Worm (Caenorhabditis elegans) whole organism, early embryonic: ENCODE data around the gene gsto-1.

ENCODE experiments used
- B0310.2 ChIP-seq: sonication (generic microtip); optimal IDR thresholded peaks from 2 replicates; lab custom pipeline; 2016; ENCODE audit warnings: mild to moderate bottlenecking, missing genetic modification characterization, missing compliant biosample characterization
- F13C5.2 ChIP-seq: sonication (generic microtip); optimal IDR thresholded peaks from 2 replicates; lab custom pipeline; 2017; ENCODE audit warnings: mild to moderate bottlenecking, missing genetic modification characterization, inconsistent platforms, missing compliant biosample characterization
- aly-1 ChIP-seq: sonication (generic microtip); optimal IDR thresholded peaks from 2 replicates; lab custom pipeline; 2016; ENCODE audit warnings: missing genetic modification characterization, missing compliant biosample characterization
- ama-1 ChIP-seq: fragments of 150-350 bp; optimal IDR thresholded peaks from 2 replicates; lab custom pipeline; 2014
- ceh-13 ChIP-seq: fragments of 200-800 bp; sonication (Bioruptor generic); optimal IDR thresholded peaks from 2 replicates; lab custom pipeline; 2018; ENCODE audit warnings: mild to moderate bottlenecking, missing genetic modification characterization, missing compliant biosample characterization
- ceh-36 ChIP-seq: sonication (generic microtip); optimal IDR thresholded peaks from 2 replicates; lab custom pipeline; 2016; ENCODE audit warnings: missing genetic modification characterization, inconsistent platforms, missing compliant biosample characterization
- ets-7 ChIP-seq: sonication (generic microtip); optimal IDR thresholded peaks from 2 replicates; lab custom pipeline; 2016; ENCODE audit warnings: missing genotype, missing genetic modification characterization, missing compliant biosample characterization
- flt-1 ChIP-seq: fragments of 200-800 bp; sonication (Bioruptor generic); IDR thresholded peaks from 2 replicates; pipeline ENCODE4 v1.3.6; 2022; ENCODE audit warnings: missing genetic modification characterization, missing compliant biosample characterization
- hmbx-1 ChIP-seq: sonication (generic microtip); optimal IDR thresholded peaks from 2 replicates; lab custom pipeline; 2016; ENCODE audit warnings: mild to moderate bottlenecking, missing genetic modification characterization, missing compliant biosample characterization
- hmg-4 ChIP-seq: fragments of 200-800 bp; sonication (Bioruptor generic); optimal IDR thresholded peaks from 2 replicates; lab custom pipeline; 2018; ENCODE audit warnings: mild to moderate bottlenecking, missing genetic modification characterization, missing compliant biosample characterization
- hnd-1 ChIP-seq: sonication (generic microtip); optimal IDR thresholded peaks from 2 replicates; lab custom pipeline; 2016; ENCODE audit warnings: missing genetic modification characterization, missing compliant biosample characterization
- pes-1 ChIP-seq: fragments of 200-800 bp; sonication (Bioruptor generic); IDR thresholded peaks from 2 replicates; pipeline ENCODE4 v1.3.6; 2022; ENCODE audit warnings: missing genetic modification reagents, missing genetic modification characterization, missing compliant biosample characterization
- scrt-1 ChIP-seq: fragments of 200-800 bp; sonication (Bioruptor generic); IDR thresholded peaks from 2 replicates; pipeline ENCODE4 v1.3.6; 2022; ENCODE audit warnings: missing genetic modification characterization, missing compliant biosample characterization
- sea-1 ChIP-seq: fragments of 200-800 bp; sonication (Bioruptor generic); conservative IDR thresholded peaks from 2 replicates; pipeline ENCODE4 v1.3.6; 2022; ENCODE audit warnings: missing genetic modification characterization, missing compliant biosample characterization
- tbx-11 ChIP-seq: fragments of 200-800 bp; sonication (Bioruptor generic); IDR thresholded peaks from 2 replicates; pipeline ENCODE4 v1.3.6; 2022; ENCODE audit warnings: missing genetic modification characterization, missing compliant biosample characterization
- tbx-37 ChIP-seq: fragments of 200-800 bp; sonication (Bioruptor generic); conservative IDR thresholded peaks from 2 replicates; pipeline ENCODE4 v1.3.6; 2022; ENCODE audit warnings: missing genetic modification reagents, missing genetic modification characterization, missing compliant biosample characterization
- tra-4 ChIP-seq: sonication (generic microtip); optimal IDR thresholded peaks from 2 replicates; lab custom pipeline; 2017; ENCODE audit warnings: missing genetic modification characterization, missing compliant biosample characterization

gsto-1 gene

DNA sequence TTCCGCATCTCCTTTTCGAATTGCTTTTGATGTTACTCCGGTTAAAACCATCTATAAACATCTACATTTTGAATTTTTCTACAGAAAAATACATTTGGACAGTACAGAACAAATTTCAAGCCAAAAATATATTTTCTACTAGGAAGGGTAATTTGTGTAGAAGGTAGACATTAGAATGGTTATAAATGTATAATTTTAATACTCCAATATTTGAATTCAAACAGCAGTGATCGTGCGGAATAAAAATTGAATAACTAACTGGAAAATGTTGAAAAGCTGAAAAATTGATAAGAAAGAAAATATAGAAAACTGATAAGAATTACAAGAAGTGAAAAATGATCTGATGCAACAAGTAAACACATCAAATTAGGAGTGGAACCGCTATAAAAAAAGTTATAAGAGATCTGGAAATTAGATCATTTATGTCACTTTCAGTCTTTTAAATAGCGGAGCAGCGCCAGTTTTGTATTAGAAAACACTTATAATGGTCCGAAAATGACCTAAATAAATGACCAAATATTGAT, at the start of gene gsto-1:
Gene gsto-1 (minus strand): TSS at position 51 of the 524 bp plus-strand sequence.
- TF ChIP-seq hmg-4 (no peak), pes-1 (GFP tag; lab: Robert Waterston, UW) (no peak), B0310.2 (tag; lab: Kevin White, UChicago) (no peak), scrt-1 (GFP tag; lab: Robert Waterston, UW) (no peak), tbx-11 (GFP tag; lab: Robert Waterston, UW) (no peak), aly-1 (tag; lab: Kevin White, UChicago) (no peak), ceh-36 (no peak), ama-1 (lab: Kevin White, UChicago) (no peak), ets-7 (tag; lab: Kevin White, UChicago) (no peak), flt-1 (GFP tag; lab: Robert Waterston, UW) (no peak), F13C5.2 (tag; lab: Kevin White, UChicago) (no peak), hmbx-1 (tag; lab: Kevin White, UChicago) (no peak), tbx-37 (GFP tag; lab: Robert Waterston, UW) (no peak), tra-4 (tag; lab: Kevin White, UChicago) (no peak), sea-1 (no peak), hnd-1 (tag; lab: Kevin White, UChicago) (no peak), ceh-13 (GFP tag; lab: Kevin White, UChicago) (no peak)

ce11 chrIII:7996353-7996752, 49.5 kb upstream of the gsto-1 start, which contains the start of gene npr-17:
TSS of gene npr-17 (minus strand) at chrIII:7996453.
- TF ChIP-seq B0310.2 (tag; lab: Kevin White, UChicago) (no peak), pes-1 (GFP tag; lab: Robert Waterston, UW) (no peak), aly-1 (tag; lab: Kevin White, UChicago) (no peak), ceh-36 (no peak), hnd-1 (tag; lab: Kevin White, UChicago) (no peak), ceh-13 (GFP tag; lab: Kevin White, UChicago) (no peak), flt-1 (GFP tag; lab: Robert Waterston, UW) (no peak), ets-7 (tag; lab: Kevin White, UChicago) (no peak), tra-4 (tag; lab: Kevin White, UChicago) (no peak), F13C5.2 (tag; lab: Kevin White, UChicago) (no peak), hmg-4 (no peak), ama-1 (lab: Kevin White, UChicago) (no peak), tbx-37 (GFP tag; lab: Robert Waterston, UW) (no peak), hmbx-1 (tag; lab: Kevin White, UChicago) (no peak), tbx-11 (GFP tag; lab: Robert Waterston, UW) (no peak), scrt-1 (GFP tag; lab: Robert Waterston, UW) (no peak), sea-1 (no peak)

DNA sequence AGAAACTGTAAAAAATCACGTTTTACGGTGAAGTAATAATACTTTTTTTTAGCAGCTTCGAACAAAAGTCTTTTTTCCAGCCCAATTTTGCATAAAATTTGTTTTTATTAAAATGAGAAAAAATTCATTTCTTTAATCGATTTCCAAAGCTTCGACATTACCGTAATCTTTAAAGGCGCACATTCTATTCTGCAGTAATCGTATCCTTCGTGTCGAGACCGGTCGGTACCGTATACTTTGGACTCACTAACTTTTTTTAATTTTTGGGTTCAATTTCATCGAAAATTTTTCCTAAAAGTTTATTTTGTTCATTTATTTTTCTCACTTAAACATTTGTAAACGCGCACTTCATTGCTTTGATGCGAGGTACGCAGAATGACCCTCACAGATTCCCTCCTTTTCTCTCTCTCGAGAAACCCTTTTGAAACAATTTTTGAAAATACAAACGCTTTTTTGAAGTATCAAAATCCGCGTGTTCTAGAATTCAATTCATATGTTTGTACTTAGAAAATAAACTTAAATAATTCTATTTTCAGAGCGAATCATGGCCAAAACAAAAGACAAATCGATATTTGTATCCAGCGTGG, 39.9 kb upstream of the gsto-1 start, which contains the start of gene hrpk-2:
Gene hrpk-2 (plus strand): TSS at position 537 of the 587 bp plus-strand sequence.
- TF ChIP-seq scrt-1 (GFP tag; lab: Robert Waterston, UW) = no peak

DNA sequence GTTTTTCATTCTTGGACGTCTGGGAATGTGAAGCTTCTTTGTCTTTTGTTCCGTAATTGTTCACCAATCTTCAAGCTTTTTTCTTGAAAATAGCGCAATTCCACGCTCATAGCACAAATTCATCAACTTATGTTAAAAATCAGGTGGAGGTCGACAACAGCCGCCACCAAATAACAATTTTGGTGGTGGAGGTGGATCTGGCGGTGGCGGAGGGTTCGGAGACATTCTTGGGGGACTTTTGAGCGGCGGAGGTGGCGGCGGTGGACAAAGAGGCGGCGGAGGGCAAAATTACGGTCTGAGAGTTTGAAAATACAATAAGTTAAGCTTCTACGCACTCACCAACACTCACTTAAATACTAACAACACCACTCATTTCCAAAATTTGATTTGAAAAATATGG, 35.1 kb upstream of the gsto-1 start:
- TF ChIP-seq hmbx-1 (tag; lab: Kevin White, UChicago) = no peak

DNA sequence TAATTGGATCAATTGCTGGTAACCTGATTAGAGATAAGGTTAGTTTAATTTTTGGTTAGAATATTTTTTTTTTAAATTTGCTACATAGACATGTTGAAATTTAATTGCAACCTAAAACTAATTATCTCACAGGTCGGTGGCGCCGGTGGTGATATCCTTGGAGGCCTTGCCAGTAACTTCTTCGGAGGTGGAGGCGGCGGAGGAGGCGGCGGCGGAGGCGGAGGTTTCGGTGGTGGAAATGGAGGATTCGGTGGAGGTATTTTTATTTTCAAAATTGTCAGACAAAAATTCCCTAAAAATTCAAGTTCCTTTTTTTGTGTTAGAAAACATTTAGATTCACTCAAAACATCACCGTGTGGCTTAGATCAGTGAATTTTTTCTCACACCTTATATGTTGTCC, 34.4 kb upstream of the gsto-1 start:
- no peak for TF ChIP-seq tra-4 (tag; lab: Kevin White, UChicago)
- no peak for TF ChIP-seq scrt-1 (GFP tag; lab: Robert Waterston, UW)
- no peak for TF ChIP-seq pes-1 (GFP tag; lab: Robert Waterston, UW)
- TF ChIP-seq ama-1 (lab: Kevin White, UChicago) = no peak
- TF ChIP-seq sea-1 = no peak
- TF ChIP-seq ets-7 (tag; lab: Kevin White, UChicago) = no peak
- no peak for TF ChIP-seq B0310.2 (tag; lab: Kevin White, UChicago)
- TF ChIP-seq ceh-36 = no peak
- TF ChIP-seq ceh-13 (GFP tag; lab: Kevin White, UChicago) = no peak
- TF ChIP-seq hmbx-1 (tag; lab: Kevin White, UChicago) = no peak
- no peak for TF ChIP-seq F13C5.2 (tag; lab: Kevin White, UChicago)
- TF ChIP-seq aly-1 (tag; lab: Kevin White, UChicago) = no peak
- no peak for TF ChIP-seq flt-1 (GFP tag; lab: Robert Waterston, UW)
- TF ChIP-seq tbx-11 (GFP tag; lab: Robert Waterston, UW) = no peak
- no peak for TF ChIP-seq tbx-37 (GFP tag; lab: Robert Waterston, UW)
- TF ChIP-seq hmg-4 = no peak
- no peak for TF ChIP-seq hnd-1 (tag; lab: Kevin White, UChicago)

DNA sequence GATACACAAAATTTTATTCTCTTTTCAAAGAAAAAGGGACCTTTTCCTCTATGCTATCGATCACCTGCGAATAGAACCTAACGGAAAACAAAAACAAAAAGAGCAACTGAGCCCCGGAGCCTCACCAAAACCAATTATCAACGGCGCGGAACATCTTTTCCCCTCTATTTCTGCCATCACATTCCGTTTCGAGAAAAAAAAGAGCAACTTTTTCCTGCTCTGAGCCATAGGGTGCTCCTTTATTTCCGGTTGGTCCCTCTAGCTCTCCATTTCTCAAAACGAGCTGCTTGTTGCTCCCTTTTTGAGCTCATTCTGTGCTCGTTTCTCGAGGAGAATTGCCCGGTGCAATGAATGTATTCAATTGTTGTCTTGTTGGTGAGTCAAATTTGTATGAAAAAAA, 32.8 kb upstream of the gsto-1 start, which contains the start of gene clp-1:
Gene clp-1 (plus strand): TSS at position 301 of the 400 bp plus-strand sequence.
- TF ChIP-seq scrt-1 (GFP tag; lab: Robert Waterston, UW) (no peak), hmg-4 (no peak), tbx-11 (GFP tag; lab: Robert Waterston, UW) (no peak), B0310.2 (tag; lab: Kevin White, UChicago) (no peak), hmbx-1 (tag; lab: Kevin White, UChicago) (no peak), F13C5.2 (tag; lab: Kevin White, UChicago) (no peak), flt-1 (GFP tag; lab: Robert Waterston, UW) (no peak), aly-1 (tag; lab: Kevin White, UChicago) (no peak), sea-1 (no peak), tra-4 (tag; lab: Kevin White, UChicago) (no peak), hnd-1 (tag; lab: Kevin White, UChicago) (no peak), tbx-37 (GFP tag; lab: Robert Waterston, UW) (no peak), pes-1 (GFP tag; lab: Robert Waterston, UW) (no peak), ceh-13 (GFP tag; lab: Kevin White, UChicago) (no peak), ama-1 (lab: Kevin White, UChicago) (no peak), ceh-36 (no peak), ets-7 (tag; lab: Kevin White, UChicago) (no peak)

DNA sequence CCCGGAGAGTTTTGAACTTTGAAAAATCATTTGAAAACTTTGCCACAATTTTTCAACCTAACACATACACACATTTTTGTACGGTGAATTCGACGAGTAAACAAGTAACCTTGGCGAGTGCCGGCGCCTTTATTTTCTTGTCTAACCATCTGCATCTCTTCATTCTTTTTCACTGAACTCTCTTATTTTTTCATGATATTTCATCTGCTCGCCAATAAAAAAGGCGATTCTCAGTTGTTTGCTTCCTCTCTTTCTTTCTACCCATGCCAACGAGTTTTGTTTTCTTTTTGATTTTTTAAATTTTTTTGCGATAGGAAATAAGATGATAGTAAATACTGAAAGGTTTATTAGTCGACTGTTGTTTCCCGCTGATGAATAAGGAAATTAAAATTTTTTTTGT, 31.9 kb upstream of the gsto-1 start:
- TF ChIP-seq tbx-37 (GFP tag; lab: Robert Waterston, UW) (no peak), scrt-1 (GFP tag; lab: Robert Waterston, UW) (no peak), ceh-13 (GFP tag; lab: Kevin White, UChicago) (no peak), ama-1 (lab: Kevin White, UChicago) (no peak), aly-1 (tag; lab: Kevin White, UChicago) (no peak)
